Fruit fly (Drosophila melanogaster): ENCODE measurements around the gene Set.

Gene Set

dm6 chr3R:15230285-15230684, 33.1 kb upstream of the Set start, which contains the start of gene CG34316:
Gene CG34316, plus strand, starts transcription at chr3R:15230585.
- TF ChIP-seq CG8301 (tag; optimal IDR thresholded peaks at IDR 0.05) (no peak), CG4496 (GFP tag; IDR thresholded peaks at IDR 0.05) (no peak), Ets98B (GFP tag; IDR thresholded peaks at IDR 0.05) (no peak), Pif1A (GFP tag; optimal IDR thresholded peaks at IDR 0.05) (no peak), D1 (tag; optimal IDR thresholded peaks at IDR 0.05) (no peak), EcR (GFP tag; optimal IDR thresholded peaks at IDR 0.05) (no peak), Snoo (tag; optimal IDR thresholded peaks at IDR 0.05) (no peak), CG34367 (tag; optimal IDR thresholded peaks at IDR 0.05) (no peak), CG12605 (GFP tag; IDR thresholded peaks at IDR 0.05) (no peak), Pif1B (GFP tag; optimal IDR thresholded peaks at IDR 0.05) (no peak), rn (GFP tag; IDR thresholded peaks at IDR 0.05) (no peak)

dm6 chr3R:15231635-15232138, 31.7 kb upstream of the Set start:
- TF ChIP-seq Ets98B (GFP tag; IDR thresholded peaks at IDR 0.05) = no peak
- no peak for TF ChIP-seq Pif1B (GFP tag; optimal IDR thresholded peaks at IDR 0.05)
- no peak for TF ChIP-seq CG15710 (tag; optimal IDR thresholded peaks at IDR 0.05)
- TF ChIP-seq CG17806 (tag; optimal IDR thresholded peaks at IDR 0.05) = no peak
- TF ChIP-seq CG8159 (tag; optimal IDR thresholded peaks at IDR 0.05) = no peak
- TF ChIP-seq D1 (tag; optimal IDR thresholded peaks at IDR 0.05) = no peak
- no peak for TF ChIP-seq CG13204 (GFP tag; optimal IDR thresholded peaks at IDR 0.05)
- no peak for TF ChIP-seq CG34367 (tag; optimal IDR thresholded peaks at IDR 0.05)
- no peak for TF ChIP-seq CG10348 (GFP tag; IDR thresholded peaks at IDR 0.05)
- TF ChIP-seq CG9948 (tag; optimal IDR thresholded peaks at IDR 0.05) = no peak
- TF ChIP-seq rn (GFP tag; IDR thresholded peaks at IDR 0.05) = no peak
- no peak for TF ChIP-seq CG4496 (GFP tag; IDR thresholded peaks at IDR 0.05)

- TF ChIP-seq D1 (tag; optimal IDR thresholded peaks at IDR 0.05) = no peak
- TF ChIP-seq CG14655 (GFP tag; optimal IDR thresholded peaks at IDR 0.05) = no peak
- no peak for TF ChIP-seq CG34367 (tag; optimal IDR thresholded peaks at IDR 0.05)
- TF ChIP-seq CG8301 (tag; optimal IDR thresholded peaks at IDR 0.05) = no peak
- peak; percentile 14 for TF ChIP-seq Snoo (tag; optimal IDR thresholded peaks at IDR 0.05)
- no peak for TF ChIP-seq CG9948 (tag; optimal IDR thresholded peaks at IDR 0.05)
- no peak for TF ChIP-seq gl (tag; optimal IDR thresholded peaks at IDR 0.05)
- TF ChIP-seq fd96Ca (GFP tag; IDR thresholded peaks at IDR 0.05) = peak; percentile 80
- 0 out of 2 replicates have a peak, but pooled peaks have one; percentile 23 for TF ChIP-seq CG12605 (GFP tag; IDR thresholded peaks at IDR 0.05)
- peak; percentile 65 for TF ChIP-seq CG15710 (tag; optimal IDR thresholded peaks at IDR 0.05)
- no peak for TF ChIP-seq CG13204 (GFP tag; optimal IDR thresholded peaks at IDR 0.05)
- peak; percentile 77 for TF ChIP-seq CG32121 (GFP tag; IDR thresholded peaks at IDR 0.05)
- TF ChIP-seq EcR (GFP tag; optimal IDR thresholded peaks at IDR 0.05) = peak; percentile 29
- 0 out of 2 replicates have a peak, but pooled peaks have one; percentile 43 for TF ChIP-seq CG10348 (GFP tag; IDR thresholded peaks at IDR 0.05)
- TF ChIP-seq Ets98B (GFP tag; IDR thresholded peaks at IDR 0.05) = no peak; the same call in 1 of the 2 replicates
- peak; percentile 75 for TF ChIP-seq rn (GFP tag; IDR thresholded peaks at IDR 0.05)
- peak; percentile 87 for TF ChIP-seq CG8159 (tag; optimal IDR thresholded peaks at IDR 0.05)
- TF ChIP-seq CG4496 (GFP tag; IDR thresholded peaks at IDR 0.05) = peak; percentile 78; the same call in 2 of the 3 replicates
- TF ChIP-seq Pif1B (GFP tag; optimal IDR thresholded peaks at IDR 0.05) = no peak
- TF ChIP-seq Pif1A (GFP tag; optimal IDR thresholded peaks at IDR 0.05) = no peak
- no peak for TF ChIP-seq CG17806 (tag; optimal IDR thresholded peaks at IDR 0.05)
Measured at dm6 chr3R:15242186-15243045, 20.9 kb upstream of the Set start, which contains the start of the genes tefu and Hsc70-4. Gene tefu, minus strand, starts transcription at chr3R:15242236. Gene Hsc70-4, plus strand, starts transcription at chr3R:15242687.

dm6 chr3R:15243046-15243356, 20.4 kb upstream of the Set start:
- no peak for TF ChIP-seq CG14655 (GFP tag; optimal IDR thresholded peaks at IDR 0.05)

dm6 chr3R:15243452-15243851, 19.9 kb upstream of the Set start:
- TF ChIP-seq CG17806 (tag; optimal IDR thresholded peaks at IDR 0.05) = no peak
- TF ChIP-seq CG32121 (GFP tag; IDR thresholded peaks at IDR 0.05) = 0 out of 2 replicates have a peak, but pooled peaks have one; percentile 46
- TF ChIP-seq Pif1A (GFP tag; optimal IDR thresholded peaks at IDR 0.05) = no peak
- TF ChIP-seq CG4496 (GFP tag; IDR thresholded peaks at IDR 0.05) = peak; percentile 53; the same call in 1 of the 3 replicates
- TF ChIP-seq CG8301 (tag; optimal IDR thresholded peaks at IDR 0.05) = no peak
- TF ChIP-seq EcR (GFP tag; optimal IDR thresholded peaks at IDR 0.05) = peak; percentile 71
- TF ChIP-seq CG13204 (GFP tag; optimal IDR thresholded peaks at IDR 0.05) = no peak
- no peak for TF ChIP-seq gl (tag; optimal IDR thresholded peaks at IDR 0.05)
- TF ChIP-seq fd96Ca (GFP tag; IDR thresholded peaks at IDR 0.05) = no peak
- TF ChIP-seq CG8159 (tag; optimal IDR thresholded peaks at IDR 0.05) = peak; percentile 7
- TF ChIP-seq rn (GFP tag; IDR thresholded peaks at IDR 0.05) = no peak
- no peak for TF ChIP-seq Snoo (tag; optimal IDR thresholded peaks at IDR 0.05)
- TF ChIP-seq CG9948 (tag; optimal IDR thresholded peaks at IDR 0.05) = no peak
- no peak for TF ChIP-seq CG10348 (GFP tag; IDR thresholded peaks at IDR 0.05)
- TF ChIP-seq Pif1B (GFP tag; optimal IDR thresholded peaks at IDR 0.05) = peak; percentile 48
- TF ChIP-seq CG15710 (tag; optimal IDR thresholded peaks at IDR 0.05) = no peak
- no peak for TF ChIP-seq D1 (tag; optimal IDR thresholded peaks at IDR 0.05)
- TF ChIP-seq Ets98B (GFP tag; IDR thresholded peaks at IDR 0.05) = no peak
- TF ChIP-seq CG12605 (GFP tag; IDR thresholded peaks at IDR 0.05) = peak; percentile 45; the same call in 1 of the 2 replicates
- TF ChIP-seq CG14655 (GFP tag; optimal IDR thresholded peaks at IDR 0.05) = no peak
- no peak for TF ChIP-seq CG34367 (tag; optimal IDR thresholded peaks at IDR 0.05)
